Fruit fly (Drosophila melanogaster) whole organism, adult: ENCODE data around the gene Enoph.

Experiments
- CG11617 ChIP-seq: fragments of 200-800 bp; sonication (Bioruptor generic); optimal IDR thresholded peaks from 2 replicates; lab custom pipeline; 2017; ENCODE audit warnings: mild to moderate bottlenecking, missing biosample characterization, missing genetic modification reagents, missing genetic modification characterization
- CG12768 ChIP-seq: fragments of 200-800 bp; sonication (Bioruptor generic); optimal IDR thresholded peaks from 2 replicates; lab custom pipeline; 2017; ENCODE audit warnings: missing biosample characterization, missing genetic modification characterization, mild to moderate bottlenecking, moderate library complexity, missing genetic modification reagents
- CG14711 ChIP-seq: fragments of 200-800 bp; sonication (Bioruptor generic); optimal IDR thresholded peaks from 2 replicates; lab custom pipeline; 2018; ENCODE audit warnings: missing biosample characterization, mild to moderate bottlenecking, missing genetic modification characterization, moderate library complexity
- CG1620 ChIP-seq: fragments of 200-800 bp; sonication (Bioruptor generic); optimal IDR thresholded peaks from 2 replicates; lab custom pipeline; 2016; ENCODE audit warnings: missing biosample characterization, missing genetic modification characterization
- CG33017 ChIP-seq: fragments of 200-800 bp; sonication (Bioruptor generic); optimal IDR thresholded peaks from 2 replicates; lab custom pipeline; 2018; ENCODE audit warnings: missing biosample characterization, mild to moderate bottlenecking, missing genetic modification characterization, moderate library complexity
- CG5204 ChIP-seq: fragments of 200-800 bp; sonication (Bioruptor generic); optimal IDR thresholded peaks from 2 replicates; lab custom pipeline; 2016; ENCODE audit warnings: missing biosample characterization, missing genetic modification characterization
- CG7045 ChIP-seq: fragments of 200-800 bp; sonication (Bioruptor generic); optimal IDR thresholded peaks from 2 replicates; lab custom pipeline; 2017; ENCODE audit warnings: missing biosample characterization, mild to moderate bottlenecking, missing genetic modification characterization
- CG7101 ChIP-seq: fragments of 200-800 bp; sonication (Bioruptor generic); optimal IDR thresholded peaks from 2 replicates; lab custom pipeline; 2018; ENCODE audit warnings: missing biosample characterization, mild to moderate bottlenecking, missing genetic modification characterization, moderate library complexity
- Clk ChIP-seq: fragments of 200-800 bp; sonication (Bioruptor generic); optimal IDR thresholded peaks from 2 replicates; lab custom pipeline; 2017; ENCODE audit warnings: missing biosample characterization, missing genetic modification characterization
- Crg-1 ChIP-seq: fragments of 200-800 bp; sonication (Bioruptor generic); optimal IDR thresholded peaks from 2 replicates; lab custom pipeline; 2016; ENCODE audit warnings: missing biosample characterization, missing genetic modification characterization
- Hr96 ChIP-seq: fragments of 200-800 bp; sonication (Bioruptor generic); optimal IDR thresholded peaks from 2 replicates; lab custom pipeline; 2016; ENCODE audit warnings: missing biosample characterization, missing genetic modification characterization
- Mnt ChIP-seq: fragments of 200-800 bp; sonication (Bioruptor generic); optimal IDR thresholded peaks from 2 replicates; lab custom pipeline; 2016; ENCODE audit warnings: missing biosample characterization, mild to moderate bottlenecking, missing genetic modification characterization
- bab1 ChIP-seq: fragments of 200-800 bp; sonication (Bioruptor generic); optimal IDR thresholded peaks from 3 replicates; lab custom pipeline; 2019; ENCODE audit warnings: missing biosample characterization, mild to moderate bottlenecking, missing genetic modification characterization, moderate library complexity
- cic ChIP-seq: fragments of 200-800 bp; sonication (Bioruptor generic); optimal IDR thresholded peaks from 2 replicates; lab custom pipeline; 2017; ENCODE audit warnings: missing biosample characterization, mild to moderate bottlenecking, missing genetic modification characterization, moderate library complexity
- cnc ChIP-seq, 2 experiments: fragments of >200 bp; optimal IDR thresholded peaks; 2 replicates each; lab custom pipeline; 2017
- kay ChIP-seq: fragments of 200-800 bp; sonication (Bioruptor generic); peaks from one replicate; lab custom pipeline; 2016; ENCODE audit warnings: missing biosample characterization, missing genetic modification characterization, borderline replicate concordance
- ovo ChIP-seq: fragments of 200-800 bp; sonication (Bioruptor generic); optimal IDR thresholded peaks from 2 replicates; lab custom pipeline; 2016; ENCODE audit warnings: missing biosample characterization, missing genetic modification characterization
- pad ChIP-seq: fragments of 200-800 bp; sonication (Bioruptor generic); optimal IDR thresholded peaks from 3 replicates; lab custom pipeline; 2017; ENCODE audit warnings: missing biosample characterization, missing genetic modification characterization, mild to moderate bottlenecking, moderate library complexity, missing genetic modification reagents
- tj ChIP-seq: fragments of 200-800 bp; sonication (Bioruptor generic); optimal IDR thresholded peaks from 3 replicates; lab custom pipeline; 2017; ENCODE audit warnings: missing biosample characterization, mild to moderate bottlenecking, missing genetic modification characterization, moderate library complexity
- toe ChIP-seq: fragments of 200-800 bp; sonication (Bioruptor generic); optimal IDR thresholded peaks from 2 replicates; lab custom pipeline; 2016; ENCODE audit warnings: missing biosample characterization, missing genetic modification characterization

Gene Enoph

dm6 chr3R:5287965-5288364 is 31.5 kb upstream of the Enoph start:
- TF ChIP-seq Mnt (no peak), bab1 (no peak), toe (GFP tag; lab: Kevin White, UChicago) (no peak), CG11617 (no peak), cnc (optimal IDR thresholded peaks at IDR 0.05; lab: Kevin White, UChicago) (no peak), cic (no peak), CG12768 (no peak), CG14711 (no peak), Crg-1 (GFP tag; lab: Kevin White, UChicago) (no peak), Clk (no peak), tj (GFP tag; lab: Kevin White, UChicago) (no peak), CG33017 (tag; lab: Kevin White, UChicago) (no peak), CG7045 (GFP tag; lab: Kevin White, UChicago) (no peak), CG7101 (tag; lab: Kevin White, UChicago) (no peak)

dm6 chr3R:5286918-5287636 is 30.6 kb upstream of the Enoph start:
- TF ChIP-seq cic (peak; percentile 36), Crg-1 (GFP tag; lab: Kevin White, UChicago) (no peak)

dm6 chr3R:5285937-5286336 is 29.5 kb upstream of the Enoph start:
- no peak for TF ChIP-seq ovo (GFP tag; lab: Kevin White, UChicago)
- no peak for TF ChIP-seq kay (GFP tag; lab: Kevin White, UChicago)
- no peak for TF ChIP-seq toe (GFP tag; lab: Kevin White, UChicago)
- no peak for TF ChIP-seq CG14711
- TF ChIP-seq Hr96 (GFP tag; lab: Kevin White, UChicago) = no peak
- TF ChIP-seq pad (GFP tag; lab: Kevin White, UChicago) = no peak
- TF ChIP-seq tj (GFP tag; lab: Kevin White, UChicago) = no peak
- TF ChIP-seq CG5204 (GFP tag; lab: Kevin White, UChicago) = no peak
- TF ChIP-seq cic = no peak
- no peak for TF ChIP-seq CG11617
- no peak for TF ChIP-seq Clk
- TF ChIP-seq CG33017 (tag; lab: Kevin White, UChicago) = no peak
- no peak for TF ChIP-seq CG1620
- TF ChIP-seq bab1 = no peak
- TF ChIP-seq CG7045 (GFP tag; lab: Kevin White, UChicago) = no peak
- TF ChIP-seq CG12768 = no peak
- no peak for TF ChIP-seq Mnt

- peak; percentile 61 for TF ChIP-seq pad (GFP tag; lab: Kevin White, UChicago)
- TF ChIP-seq CG11617 = peak; percentile 86
- TF ChIP-seq Hr96 (GFP tag; lab: Kevin White, UChicago) = peak; percentile 81
- TF ChIP-seq ovo (GFP tag; lab: Kevin White, UChicago) = peak; percentile 43
- peak; percentile 91 for TF ChIP-seq CG7045 (GFP tag; lab: Kevin White, UChicago)
- peak; percentile 76 for TF ChIP-seq toe (GFP tag; lab: Kevin White, UChicago)
- peak; percentile 45 for TF ChIP-seq bab1
- TF ChIP-seq CG5204 (GFP tag; lab: Kevin White, UChicago) = peak; percentile 92
- TF ChIP-seq Mnt = peak; percentile 63
- TF ChIP-seq CG7101 (tag; lab: Kevin White, UChicago) = peak; percentile 75
- TF ChIP-seq CG1620 = peak; percentile 45
- peak; percentile 89 for TF ChIP-seq CG12768
- peak; percentile 56 for TF ChIP-seq Crg-1 (GFP tag; lab: Kevin White, UChicago)
- TF ChIP-seq CG33017 (tag; lab: Kevin White, UChicago) = peak; percentile 83
- peak; percentile 76 for TF ChIP-seq kay (GFP tag; lab: Kevin White, UChicago)
- no peak for TF ChIP-seq cnc (optimal IDR thresholded peaks at IDR 0.05; lab: Kevin White, UChicago)
- peak; percentile 52 for TF ChIP-seq cic
- peak; percentile 68 for TF ChIP-seq tj (GFP tag; lab: Kevin White, UChicago)
- peak; percentile 59 for TF ChIP-seq CG14711
- TF ChIP-seq Clk = peak; percentile 70
Measured at dm6 chr3R:5283360-5283963, 27.0 kb upstream of the Enoph start.

- TF ChIP-seq CG7045 (GFP tag; lab: Kevin White, UChicago) (peak; percentile 19), cnc (optimal IDR thresholded peaks at IDR 0.05; lab: Kevin White, UChicago) (no peak), Mnt (peak; percentile 8), Hr96 (GFP tag; lab: Kevin White, UChicago) (peak; percentile 26)
Measured at dm6 chr3R:5282755-5283359, 26.4 kb upstream of the Enoph start.

- peak; percentile 91 for TF ChIP-seq tj (GFP tag; lab: Kevin White, UChicago)
- no peak for TF ChIP-seq CG14711
Measured at dm6 chr3R:5281094-5281493, 24.6 kb upstream of the Enoph start.

dm6 chr3R:5280380-5280779 is 23.9 kb upstream of the Enoph start:
- peak; percentile 42 for TF ChIP-seq cic
- TF ChIP-seq CG12768 = no peak
- peak; percentile 50 for TF ChIP-seq CG33017 (tag; lab: Kevin White, UChicago)
- no peak for TF ChIP-seq Clk
- peak; percentile 28 for TF ChIP-seq kay (GFP tag; lab: Kevin White, UChicago)
